Worm (Caenorhabditis elegans): ENCODE measurements around the gene dnj-5.
A peak's percentile ranks its signal among the peaks of the same experiment; 100 is the strongest.

The dnj-5 gene

ce11 chrII:6897507-6897906 lies 39.4 kb upstream of the dnj-5 start, which contains the start of gene C44B7.11:
TSS of gene C44B7.11 (minus strand) at chrII:6897540.
- no peak for TF ChIP-seq ztf-11 (tag; optimal IDR thresholded peaks at IDR 0.05)
- TF ChIP-seq snpc-4 (tag; optimal IDR thresholded peaks at IDR 0.05) = no peak
- peak; percentile 5 for TF ChIP-seq mep-1 (tag; optimal IDR thresholded peaks at IDR 0.05)
- no peak for TF ChIP-seq fkh-8 (tag; optimal IDR thresholded peaks at IDR 0.05)
- TF ChIP-seq blmp-1 (tag; optimal IDR thresholded peaks at IDR 0.05) = peak; percentile 19
- no peak for TF ChIP-seq zip-4 (GFP tag; optimal IDR thresholded peaks at IDR 0.05)
- TF ChIP-seq ceh-88 (GFP tag; IDR thresholded peaks at IDR 0.05) = no peak
- TF ChIP-seq efl-1 (optimal IDR thresholded peaks at IDR 0.05) = no peak
- TF ChIP-seq efl-1 (GFP tag; optimal IDR thresholded peaks at IDR 0.05 in 1 of 2) = peak in 1 of 2 experiments; percentile 11

DNA sequence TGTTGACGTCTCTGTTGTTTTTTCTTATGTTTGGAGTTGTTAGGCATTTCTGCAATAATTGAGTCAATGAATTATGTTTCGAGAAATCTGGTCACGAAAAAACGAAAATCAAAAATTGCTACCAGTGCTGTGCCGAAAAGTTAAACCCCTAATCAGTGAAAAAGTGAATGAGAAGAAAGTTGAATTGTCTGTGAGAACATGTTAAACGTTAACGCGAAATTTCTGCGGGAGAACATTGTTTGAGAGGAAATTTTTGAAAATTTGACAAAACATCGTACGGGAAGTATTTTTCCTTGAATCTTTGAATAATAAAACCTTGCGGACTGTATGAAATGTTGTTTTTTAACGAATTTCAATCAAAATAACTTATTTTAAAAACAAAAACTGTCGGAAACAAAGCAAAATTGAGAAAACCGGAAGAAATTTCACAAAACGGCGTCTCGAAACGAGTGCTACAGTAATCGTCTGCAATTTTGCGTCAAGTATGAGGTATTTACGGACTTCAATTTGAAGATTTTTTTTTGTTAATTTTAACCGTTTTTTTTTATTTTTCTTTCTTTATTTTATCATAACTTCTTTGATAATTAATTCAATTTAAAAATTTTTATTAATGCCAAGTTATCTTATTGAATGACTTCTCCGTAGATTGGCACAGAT lies 35.6 kb upstream of the dnj-5 start, which contains the start of gene adal-1:
Gene adal-1 (minus strand): TSS at position 51 of the 657 bp plus-strand sequence.
- peak in 1 of 2 experiments; percentile 37 for TF ChIP-seq lsy-2 (tag; optimal IDR thresholded peaks at IDR 0.05)
- no peak for TF ChIP-seq lin-39 (tag; optimal IDR thresholded peaks at IDR 0.05)
- TF ChIP-seq ceh-8 (GFP tag; optimal IDR thresholded peaks at IDR 0.05) = no peak
- TF ChIP-seq nhr-19 (GFP tag; conservative IDR thresholded peaks at IDR 0.05) = no peak
- no peak for TF ChIP-seq fkh-8 (tag; optimal IDR thresholded peaks at IDR 0.05)
- no peak for TF ChIP-seq fos-1 (tag; optimal IDR thresholded peaks at IDR 0.05)
- peak in 1 of 2 experiments; percentile 20 for TF ChIP-seq efl-1 (optimal IDR thresholded peaks at IDR 0.05)
- peak in 1 of 2 experiments; percentile 81 for TF ChIP-seq efl-1 (GFP tag; optimal IDR thresholded peaks at IDR 0.05 in 1 of 2)
- TF ChIP-seq tbx-2 (tag; optimal IDR thresholded peaks at IDR 0.05) = no peak
- TF ChIP-seq ceh-82 (tag; optimal IDR thresholded peaks at IDR 0.05) = no peak
- no peak for TF ChIP-seq efl-3 (GFP tag; optimal IDR thresholded peaks at IDR 0.05)
- TF ChIP-seq pqm-1 (tag; optimal IDR thresholded peaks at IDR 0.05) = no peak
- TF ChIP-seq unc-30 (tag; optimal IDR thresholded peaks at IDR 0.05) = no peak
- TF ChIP-seq tlp-1 (tag; optimal IDR thresholded peaks at IDR 0.05) = no peak
- no peak for TF ChIP-seq ceh-63 (GFP tag; optimal IDR thresholded peaks at IDR 0.05)
- TF ChIP-seq unc-62 (GFP tag; optimal IDR thresholded peaks at IDR 0.05) = no peak
- TF ChIP-seq elt-3 (tag; optimal IDR thresholded peaks at IDR 0.05) = no peak
- peak; percentile 43 for TF ChIP-seq blmp-1 (tag; optimal IDR thresholded peaks at IDR 0.05)

DNA sequence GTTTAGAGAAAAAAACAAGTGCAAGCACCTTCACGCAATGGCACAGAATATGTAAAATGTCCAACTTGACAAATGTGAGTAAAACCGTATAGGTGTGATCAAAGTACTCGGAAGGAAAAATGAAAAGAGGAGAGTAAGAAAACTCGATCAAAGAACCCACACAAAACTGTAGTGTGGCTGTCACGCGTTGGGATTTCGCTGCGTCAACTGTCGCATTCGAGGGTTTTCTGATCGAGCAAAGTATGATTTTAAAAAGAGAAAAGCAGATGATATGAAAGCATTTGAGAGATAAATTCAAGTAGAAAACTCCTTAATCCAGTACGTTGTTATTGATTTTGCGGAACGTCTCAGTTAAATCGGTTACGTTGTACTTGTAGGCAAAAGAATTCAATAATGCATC lies 33.7 kb upstream of the dnj-5 start:
- TF ChIP-seq zag-1 (tag; optimal IDR thresholded peaks at IDR 0.05) (no peak), irx-1 (tag; optimal IDR thresholded peaks at IDR 0.05) (no peak), ets-5 (GFP tag; IDR thresholded peaks at IDR 0.05) (no peak), elt-2 (tag; optimal IDR thresholded peaks at IDR 0.05) (peak; percentile 69), unc-62 (GFP tag; optimal IDR thresholded peaks at IDR 0.05) (no peak), ceh-90 (tag; optimal IDR thresholded peaks at IDR 0.05) (no peak), egl-27 (tag; optimal IDR thresholded peaks at IDR 0.05) (no peak), lin-35 (GFP tag; optimal IDR thresholded peaks at IDR 0.05) (peak; percentile 50 to 82), skn-1 (tag; optimal IDR thresholded peaks at IDR 0.05) (peak; percentile 64), rnt-1 (tag; optimal IDR thresholded peaks at IDR 0.05) (peak; percentile 75), unc-86 (tag; optimal IDR thresholded peaks at IDR 0.05) (no peak), nhr-19 (GFP tag; conservative IDR thresholded peaks at IDR 0.05) (peak; percentile 99), ztf-11 (tag; optimal IDR thresholded peaks at IDR 0.05) (no peak), lin-14 (GFP tag; optimal IDR thresholded peaks at IDR 0.05) (peak; percentile 78), fos-1 (tag; optimal IDR thresholded peaks at IDR 0.05) (no peak), ceh-63 (GFP tag; optimal IDR thresholded peaks at IDR 0.05) (no peak), nhr-20 (tag; optimal IDR thresholded peaks at IDR 0.05) (peak; percentile 99), ceh-82 (tag; optimal IDR thresholded peaks at IDR 0.05) (peak in 2 of 3 experiments; percentile 29 to 40), sox-4 (tag; optimal IDR thresholded peaks at IDR 0.05) (no peak), pqm-1 (tag; optimal IDR thresholded peaks at IDR 0.05) (no peak), efl-1 (optimal IDR thresholded peaks at IDR 0.05) (peak in 1 of 2 experiments; percentile 36), efl-1 (GFP tag; optimal IDR thresholded peaks at IDR 0.05 in 1 of 2) (peak; percentile 20 to 92), ztf-4 (tag; optimal IDR thresholded peaks at IDR 0.05) (peak; percentile 78), C16A3.4 (tag; optimal IDR thresholded peaks at IDR 0.05) (peak; percentile 62), hpl-2 (GFP tag; optimal IDR thresholded peaks at IDR 0.05) (no peak), mdl-1 (tag; optimal IDR thresholded peaks at IDR 0.05) (peak in 1 of 2 experiments; percentile 91), lir-3 (tag; optimal IDR thresholded peaks at IDR 0.05; ENCODE audit: poor library complexity) (peak; percentile 73), dpl-1 (GFP tag; optimal IDR thresholded peaks at IDR 0.05) (peak; percentile 15 to 46 (median 32)), Y116A8C.19 (tag; optimal IDR thresholded peaks at IDR 0.05; ENCODE audit: borderline replicate concordance) (no peak), mep-1 (tag; optimal IDR thresholded peaks at IDR 0.05) (peak; percentile 63), aly-2 (tag; optimal IDR thresholded peaks at IDR 0.05) (no peak), blmp-1 (tag; optimal IDR thresholded peaks at IDR 0.05) (peak; percentile 80), mab-9 (GFP tag; IDR thresholded peaks at IDR 0.05) (no peak), snpc-4 (tag; optimal IDR thresholded peaks at IDR 0.05) (no peak), nhr-77 (tag; optimal IDR thresholded peaks at IDR 0.05) (peak; percentile 48)
